Fruit fly (Drosophila melanogaster) whole organism, embryonic: ENCODE results near the gene Bro.

Source experiments
- Bdp1 ChIP-seq: fragments of 200-800 bp; sonication (Bioruptor generic); optimal IDR thresholded peaks from 3 replicates; lab custom pipeline; 2016; ENCODE audit warnings: missing biosample characterization, missing genetic modification characterization
- CG10147 ChIP-seq: fragments of 200-800 bp; sonication (Bioruptor generic); optimal IDR thresholded peaks from 2 replicates; lab custom pipeline; 2019; ENCODE audit warnings: missing biosample characterization, mild to moderate bottlenecking, missing genetic modification characterization, moderate library complexity
- CG13624 ChIP-seq: fragments of 200-800 bp; sonication (Bioruptor generic); optimal IDR thresholded peaks from 2 replicates; lab custom pipeline; 2016; ENCODE audit warnings: missing biosample characterization, missing genetic modification characterization
- CG17612 ChIP-seq: fragments of 200-800 bp; sonication (Bioruptor generic); IDR thresholded peaks from 2 replicates; pipeline ENCODE4 v1.3.6; 2022; ENCODE audit warnings: missing biosample characterization, missing genetic modification characterization
- CG18764 ChIP-seq: fragments of 200-800 bp; sonication (Bioruptor generic); optimal IDR thresholded peaks from 3 replicates; lab custom pipeline; 2016; ENCODE audit warnings: missing biosample characterization, missing genetic modification characterization
- CG2129 ChIP-seq: fragments of 200-800 bp; sonication (Bioruptor generic); IDR thresholded peaks from 2 replicates; pipeline ENCODE4 v1.3.6; 2022; ENCODE audit warnings: missing biosample characterization, missing genetic modification characterization; ENCODE audit not compliant: partially characterized antibody
- CG30020 ChIP-seq: fragments of 200-800 bp; optimal IDR thresholded peaks from 2 replicates; lab custom pipeline; 2019; ENCODE audit warnings: missing biosample characterization, mild to moderate bottlenecking, missing genetic modification characterization, moderate library complexity
- CG34422 ChIP-seq: fragments of 200-800 bp; sonication (Bioruptor generic); IDR thresholded peaks from 3 replicates; pipeline ENCODE4 v1.3.6; 2022; ENCODE audit warnings: missing biosample characterization, missing genetic modification characterization
- CG4404 ChIP-seq: fragments of 200-800 bp; sonication (Bioruptor generic); IDR thresholded peaks from 2 replicates; pipeline ENCODE4 v1.3.6; 2022; ENCODE audit warnings: missing biosample characterization, missing genetic modification characterization
- CG8765 ChIP-seq: fragments of 200-800 bp; sonication (Bioruptor generic); IDR thresholded peaks from 2 replicates; pipeline ENCODE4 v1.3.6; 2022; ENCODE audit warnings: missing biosample characterization, missing genetic modification characterization
- CG8944 ChIP-seq: fragments of 200-800 bp; sonication (Bioruptor generic); optimal IDR thresholded peaks from 3 replicates; lab custom pipeline; 2016; ENCODE audit warnings: missing biosample characterization, missing genetic modification characterization
- CG9437 ChIP-seq: fragments of 200-800 bp; sonication (Bioruptor generic); optimal IDR thresholded peaks from 2 replicates; lab custom pipeline; 2018; ENCODE audit warnings: missing biosample characterization, mild to moderate bottlenecking, missing genetic modification characterization
- CG9876 ChIP-seq: fragments of 200-800 bp; sonication (Bioruptor generic); optimal IDR thresholded peaks from 2 replicates; lab custom pipeline; 2016; ENCODE audit warnings: missing biosample characterization, missing genetic modification characterization
- D19A ChIP-seq: fragments of 200-800 bp; optimal IDR thresholded peaks from 3 replicates; lab custom pipeline; 2019; ENCODE audit warnings: missing biosample characterization, mild to moderate bottlenecking, missing genetic modification characterization, moderate library complexity
- Med ChIP-seq: fragments of 200-800 bp; sonication (Bioruptor generic); peaks from one replicate; lab custom pipeline; 2016; ENCODE audit warnings: missing biosample characterization, missing genetic modification characterization, mild to moderate bottlenecking, inconsistent platforms, moderate library complexity
- Meics ChIP-seq: fragments of 200-800 bp; sonication (Bioruptor generic); optimal IDR thresholded peaks from 2 replicates; lab custom pipeline; 2017; ENCODE audit warnings: missing biosample characterization, mild to moderate bottlenecking, missing genetic modification characterization
- NK7.1 ChIP-seq: fragments of 200-800 bp; sonication (Bioruptor generic); optimal IDR thresholded peaks from 3 replicates; lab custom pipeline; 2016; ENCODE audit warnings: missing biosample characterization, missing genetic modification characterization
- Ptx1 ChIP-seq: fragments of 200-800 bp; sonication (Bioruptor generic); IDR thresholded peaks from 2 replicates; pipeline ENCODE4 v1.3.6; 2022; ENCODE audit warnings: missing biosample characterization, missing genetic modification characterization
- Rx ChIP-seq: fragments of 200-800 bp; sonication (Bioruptor generic); IDR thresholded peaks from 2 replicates; pipeline ENCODE4 v1.3.6; 2022; ENCODE audit warnings: missing biosample characterization, missing genetic modification characterization
- Sox100B ChIP-seq: fragments of 200-800 bp; sonication (Bioruptor generic); optimal IDR thresholded peaks from 3 replicates; lab custom pipeline; 2018; ENCODE audit warnings: missing biosample characterization, mild to moderate bottlenecking, missing genetic modification characterization
- az2 ChIP-seq: fragments of 200-800 bp; sonication (Bioruptor generic); optimal IDR thresholded peaks from 3 replicates; lab custom pipeline; 2016; ENCODE audit warnings: missing biosample characterization, missing genetic modification characterization
- br ChIP-seq: fragments of >200 bp; optimal IDR thresholded peaks from 2 replicates; lab custom pipeline; 2017
- danr ChIP-seq: fragments of 200-800 bp; sonication (Bioruptor generic); IDR thresholded peaks from 2 replicates; pipeline ENCODE4 v1.3.6; 2022; ENCODE audit warnings: missing biosample characterization, missing genetic modification characterization
- dpn ChIP-seq, 2 experiments: fragments of 200-800 bp; sonication (Bioruptor generic); optimal IDR thresholded peaks; 3 replicates each; lab custom pipeline; 2016; ENCODE audit warnings: missing biosample characterization in 2 of 2, missing genetic modification characterization in 2 of 2
- lbe ChIP-seq: fragments of 200-800 bp; sonication (Bioruptor generic); optimal IDR thresholded peaks from 2 replicates; lab custom pipeline; 2016; ENCODE audit warnings: missing biosample characterization, mild to moderate bottlenecking, missing genetic modification characterization
- onecut ChIP-seq: fragments of 200-800 bp; sonication (Bioruptor generic); IDR thresholded peaks from 2 replicates; pipeline ENCODE4 v1.3.6; 2022; ENCODE audit warnings: missing biosample characterization, missing genetic modification characterization
- slbo ChIP-seq: fragments of 200-800 bp; sonication (Bioruptor generic); IDR thresholded peaks from 2 replicates; pipeline ENCODE4 v1.3.6; 2022; ENCODE audit warnings: missing biosample characterization, missing genetic modification characterization
- tll ChIP-seq, 2 experiments: fragments of 200-800 bp in 1 of 2; fragments of >200 bp in 1 of 2; sonication (Bioruptor generic) in 1 of 2; optimal IDR thresholded peaks; 2 replicates each; lab custom pipeline; 2017 to 2019; ENCODE audit warnings: missing biosample characterization in 2 of 2, missing genetic modification characterization in 2 of 2, mild to moderate bottlenecking in 1 of 2, moderate library complexity in 1 of 2
- zfh1 ChIP-seq: fragments of 200-800 bp; sonication (Bioruptor generic); IDR thresholded peaks from 3 replicates; pipeline ENCODE4 v1.3.6; 2022; ENCODE audit warnings: missing biosample characterization, missing genetic modification characterization

The Bro gene

DNA sequence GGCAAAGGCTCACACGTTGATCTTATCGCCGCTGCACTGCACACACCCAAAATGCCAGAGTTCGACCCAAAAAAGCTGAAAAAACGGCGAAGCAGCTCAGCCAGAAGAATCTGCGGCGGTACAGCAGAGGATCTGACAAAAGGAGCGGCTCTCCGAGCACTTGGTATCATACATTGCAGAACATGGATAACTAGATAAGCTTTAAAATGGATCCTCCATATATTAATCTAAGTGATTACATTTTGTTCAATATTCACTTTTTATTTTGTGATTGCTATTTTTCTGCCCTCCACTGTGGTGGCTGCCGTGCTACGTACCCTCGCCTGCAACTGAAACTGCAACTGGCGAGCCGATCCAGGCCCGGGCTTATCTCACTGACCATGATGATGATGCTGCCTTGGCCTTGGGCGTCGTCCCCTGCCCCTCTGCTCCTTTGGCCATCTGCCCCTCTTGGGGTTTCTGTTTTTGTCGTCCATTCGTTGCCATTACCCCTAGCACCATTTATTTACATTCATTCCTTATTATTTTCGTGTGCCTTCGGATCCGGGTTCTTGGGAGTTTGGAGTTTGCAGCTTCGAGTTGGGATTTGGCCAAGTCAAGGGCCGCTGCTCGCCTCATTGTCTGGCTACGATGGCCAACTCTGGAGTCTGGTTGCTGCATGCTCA lies 44.6 kb downstream of the Bro start (continued):
- no peak for TF ChIP-seq br (lab: Kevin White, UChicago)
- 0 out of 2 replicates have a peak, but pooled peaks have one; percentile 19 for TF ChIP-seq Rx (GFP tag; lab: Robert Waterston, UW)
- TF ChIP-seq CG17612 (GFP tag; lab: Robert Waterston, UW), result no peak
- no peak for TF ChIP-seq D19A
- TF ChIP-seq CG2129, result no peak
- TF ChIP-seq dpn (GFP tag; optimal IDR thresholded peaks at IDR 0.05; lab: Kevin White, UChicago), result no peak
- TF ChIP-seq Ptx1, result 0 out of 2 replicates have a peak, but pooled peaks have one; percentile 14
- no peak for TF ChIP-seq CG30020 (tag; lab: Kevin White, UChicago)
- TF ChIP-seq Bdp1 (GFP tag; lab: Kevin White, UChicago), result no peak
- TF ChIP-seq Meics (GFP tag; lab: Kevin White, UChicago), result no peak
- TF ChIP-seq tll (GFP tag; optimal IDR thresholded peaks at IDR 0.05; lab: Kevin White, UChicago), result no peak
- 0 out of 3 replicates have a peak, but pooled peaks have one; percentile 38 for TF ChIP-seq CG34422
- TF ChIP-seq CG4404 (GFP tag; lab: Robert Waterston, UW), result 0 out of 2 replicates have a peak, but pooled peaks have one; percentile 35
- TF ChIP-seq CG8765 (GFP tag; lab: Robert Waterston, UW), result peak; percentile 25; the same call in 1 of the 2 replicates
- TF ChIP-seq onecut, result no peak
- TF ChIP-seq CG18764, result no peak
- peak; percentile 49; the same call in 2 of the 3 replicates for TF ChIP-seq zfh1 (GFP tag; lab: Robert Waterston, UW)
- peak; percentile 29 for TF ChIP-seq lbe (GFP tag; lab: Kevin White, UChicago)
- TF ChIP-seq slbo (GFP tag; lab: Robert Waterston, UW), result 0 out of 2 replicates have a peak, but pooled peaks have one; percentile 7
- no peak for TF ChIP-seq Med (GFP tag; lab: Kevin White, UChicago)
- no peak for TF ChIP-seq CG10147 (GFP tag; lab: Kevin White, UChicago)

DNA sequence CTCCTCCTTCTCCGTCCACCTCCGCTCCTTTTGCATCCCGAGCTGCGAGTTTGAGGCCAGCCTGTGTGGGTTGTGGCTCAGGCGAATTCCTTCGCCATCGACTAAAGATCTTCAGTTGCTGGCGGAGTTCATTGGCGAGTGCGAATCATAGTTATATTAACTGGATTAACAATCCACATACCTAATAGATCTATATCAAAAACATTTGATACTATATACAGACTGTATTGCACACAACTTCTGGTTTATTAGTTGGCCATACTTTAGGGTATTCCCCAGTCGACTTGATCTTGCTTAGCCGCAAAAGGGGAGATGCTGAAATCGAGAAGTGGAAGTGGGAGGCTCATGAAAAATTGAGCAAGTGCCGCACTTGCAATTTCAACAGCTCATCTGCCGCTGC lies 45.2 kb downstream of the Bro start:
- TF ChIP-seq CG9876 (GFP tag; lab: Kevin White, UChicago) (no peak), CG9437 (GFP tag; lab: Kevin White, UChicago) (no peak), danr (GFP tag; lab: Robert Waterston, UW) (no peak), CG8944 (GFP tag; lab: Kevin White, UChicago) (no peak), Sox100B (GFP tag; lab: Kevin White, UChicago) (no peak), az2 (GFP tag; lab: Kevin White, UChicago) (no peak), CG13624 (GFP tag; lab: Kevin White, UChicago) (no peak)

DNA sequence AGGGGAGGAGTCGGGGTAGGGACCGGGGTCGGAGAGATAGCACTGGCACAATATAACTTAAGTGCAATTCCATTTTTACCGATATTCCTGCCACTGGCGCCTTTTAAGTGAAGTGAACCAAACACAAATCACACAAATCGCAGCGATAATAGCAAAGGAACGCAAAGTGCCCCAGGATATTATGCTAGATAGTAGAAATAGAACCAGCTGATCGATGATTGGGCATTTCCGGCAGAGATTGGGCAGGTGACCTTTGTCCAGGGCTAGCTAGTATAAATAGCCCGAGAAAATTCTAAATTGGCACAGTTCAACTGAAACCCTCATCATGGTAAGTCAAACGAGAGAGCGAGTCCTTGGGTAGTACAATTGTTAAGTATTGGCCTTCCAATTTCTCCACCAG lies 46.6 kb downstream of the Bro start, which contains the start of gene CG12011:
CG12011 (plus strand) TSS at position 301 of the 400 bp plus-strand sequence.
- TF ChIP-seq D19A (no peak), Ptx1 (no peak), NK7.1 (GFP tag; lab: Kevin White, UChicago) (no peak)
